Worm (Caenorhabditis elegans): ENCODE measurements around the gene T13C5.7.

DNA sequence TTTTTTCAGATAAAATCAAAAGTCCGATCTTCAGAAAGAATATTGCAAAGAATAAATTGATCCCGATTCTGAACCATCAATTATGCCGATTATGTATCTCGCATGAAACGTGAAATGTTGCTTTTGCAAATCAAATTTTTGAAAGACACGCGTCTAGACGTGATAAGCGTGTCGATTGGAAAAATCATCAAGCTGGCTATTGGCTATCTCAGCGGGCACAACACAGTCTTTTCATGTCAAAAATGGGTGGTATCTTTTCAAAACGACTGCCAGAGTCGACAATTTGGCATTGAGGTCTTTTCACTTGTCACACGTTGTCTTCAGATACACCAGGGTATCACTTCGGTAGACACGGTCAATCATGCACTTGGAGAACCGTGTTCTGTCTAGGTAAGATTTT, 16.2 kb downstream of the T13C5.7 start, which contains the start of gene daf-9:
- TF ChIP-seq ama-1 (optimal IDR thresholded peaks at IDR 0.05) (no peak), tbx-37 (GFP tag; conservative IDR thresholded peaks at IDR 0.05) (no peak), scrt-1 (GFP tag; IDR thresholded peaks at IDR 0.05) (no peak), aly-1 (tag; optimal IDR thresholded peaks at IDR 0.05) (no peak), ets-7 (tag; optimal IDR thresholded peaks at IDR 0.05) (no peak), flt-1 (GFP tag; IDR thresholded peaks at IDR 0.05) (no peak), tra-4 (tag; optimal IDR thresholded peaks at IDR 0.05) (no peak)

Data from whole organism, early embryonic.